Worm (Caenorhabditis elegans): ENCODE measurements around the gene sec-31.

ce11 chrIV:11375713-11376112, 4.1 kb upstream of the sec-31 start:
- TF ChIP-seq W03F9.2 (tag; optimal IDR thresholded peaks at IDR 0.05) (no peak), him-1 (tag; optimal IDR thresholded peaks at IDR 0.05) (no peak), dao-5 (tag; optimal IDR thresholded peaks at IDR 0.05) (no peak)
